Fruit fly (Drosophila melanogaster): ENCODE data around the gene CG12104.
A peak's percentile ranks its signal among the peaks of the same experiment; 100 is the strongest.

Gene CG12104

dm6 chr3L:1576489-1577106 lies 25.9 kb downstream of the CG12104 start, which contains the start of gene CG13917 (continued):
- no peak for TF ChIP-seq CG3281 (GFP tag; optimal IDR thresholded peaks at IDR 0.05)
- no peak for TF ChIP-seq CG31388 (GFP tag; optimal IDR thresholded peaks at IDR 0.05)
- no peak for TF ChIP-seq Taf1 (GFP tag; IDR thresholded peaks at IDR 0.05)
- TF ChIP-seq Hand (GFP tag; optimal IDR thresholded peaks at IDR 0.05): no peak
- TF ChIP-seq D19B (GFP tag; optimal IDR thresholded peaks at IDR 0.05): no peak
- peak; percentile 51 for TF ChIP-seq CG11504 (tag; optimal IDR thresholded peaks at IDR 0.05)
- no peak for TF ChIP-seq CG6813 (GFP tag; optimal IDR thresholded peaks at IDR 0.05)
- no peak for TF ChIP-seq CG7745 (tag; optimal IDR thresholded peaks at IDR 0.05)
- no peak for TF ChIP-seq slbo (GFP tag; IDR thresholded peaks at IDR 0.05)
- no peak for TF ChIP-seq CrebB (tag; optimal IDR thresholded peaks at IDR 0.05)
- 0 out of 2 replicates have a peak, but pooled peaks have one; percentile 15 for TF ChIP-seq Rfx (GFP tag; IDR thresholded peaks at IDR 0.05)
- no peak for TF ChIP-seq NC2α (GFP tag; optimal IDR thresholded peaks at IDR 0.05)
- 0 out of 3 replicates have a peak, but pooled peaks have one; percentile 17 for TF ChIP-seq so (GFP tag; IDR thresholded peaks at IDR 0.05)
- no peak for TF ChIP-seq gsb-n (tag; optimal IDR thresholded peaks at IDR 0.05)
- no peak for TF ChIP-seq Fer2 (tag; optimal IDR thresholded peaks at IDR 0.05)
- no peak for TF ChIP-seq Abd-B (GFP tag; optimal IDR thresholded peaks at IDR 0.05)
- no peak for TF ChIP-seq Awh (GFP tag; IDR thresholded peaks at IDR 0.05)
- TF ChIP-seq oc (tag; optimal IDR thresholded peaks at IDR 0.05): no peak
- TF ChIP-seq CG9727 (GFP tag; optimal IDR thresholded peaks at IDR 0.05): no peak
- TF ChIP-seq stc (GFP tag; IDR thresholded peaks at IDR 0.05): peak; percentile 18; the same call in 1 of the 2 replicates
- TF ChIP-seq PHDP (tag; optimal IDR thresholded peaks at IDR 0.05): no peak
- peak; percentile 82 for TF ChIP-seq E2f2 (GFP tag; IDR thresholded peaks at IDR 0.05)
- TF ChIP-seq Oli (tag; optimal IDR thresholded peaks at IDR 0.05): no peak
- no peak; the same call in 2 of the 3 replicates for TF ChIP-seq CG11560 (tag; IDR thresholded peaks at IDR 0.05)
- TF ChIP-seq Poxn (GFP tag; IDR thresholded peaks at IDR 0.05): no peak
- TF ChIP-seq odd (GFP tag; optimal IDR thresholded peaks at IDR 0.05): no peak
- TF ChIP-seq br (optimal IDR thresholded peaks at IDR 0.05): no peak
- TF ChIP-seq CG1024 (GFP tag; IDR thresholded peaks at IDR 0.05): no peak
- peak; percentile 27 for TF ChIP-seq abd-A (tag; optimal IDR thresholded peaks at IDR 0.05)
- TF ChIP-seq Kr (GFP tag; optimal IDR thresholded peaks at IDR 0.05): peak; percentile 84
- no peak for TF ChIP-seq CG10209 (GFP tag; optimal IDR thresholded peaks at IDR 0.05)
- no peak for TF ChIP-seq Antp (GFP tag; optimal IDR thresholded peaks at IDR 0.05)
- TF ChIP-seq sug (tag; optimal IDR thresholded peaks at IDR 0.05): no peak
- TF ChIP-seq CG17912 (GFP tag; optimal IDR thresholded peaks at IDR 0.05): no peak
- TF ChIP-seq peb (GFP tag; IDR thresholded peaks at IDR 0.05): no peak
- no peak for TF ChIP-seq onecut (GFP tag; IDR thresholded peaks at IDR 0.05)
- TF ChIP-seq CoRest (tag; optimal IDR thresholded peaks at IDR 0.05): peak; percentile 60
- TF ChIP-seq Mrtf (GFP tag; IDR thresholded peaks at IDR 0.05): no peak
- TF ChIP-seq org-1 (GFP tag; optimal IDR thresholded peaks at IDR 0.05): no peak
- TF ChIP-seq Hr78 (GFP tag; optimal IDR thresholded peaks at IDR 0.05): no peak
- no peak for TF ChIP-seq Dbx (GFP tag; IDR thresholded peaks at IDR 0.05)
- no peak for TF ChIP-seq Aef1 (GFP tag; IDR thresholded peaks at IDR 0.05)
- peak; percentile 44 for TF ChIP-seq sens (GFP tag)
- no peak for TF ChIP-seq Ets65A (GFP tag)
- TF ChIP-seq otp (GFP tag; IDR thresholded peaks at IDR 0.05): no peak
- no peak for TF ChIP-seq sna (GFP tag; IDR thresholded peaks at IDR 0.05; ENCODE audit: partially characterized antibody)
- TF ChIP-seq sob (GFP tag; IDR thresholded peaks at IDR 0.05): no peak
- TF ChIP-seq chinmo (GFP tag; IDR thresholded peaks at IDR 0.05; ENCODE audit: partially characterized antibody): no peak
- no peak for TF ChIP-seq gcm2 (GFP tag; optimal IDR thresholded peaks at IDR 0.05)
- peak; percentile 66 for TF ChIP-seq CG1603 (tag; optimal IDR thresholded peaks at IDR 0.05)
- peak; percentile 48 for TF ChIP-seq Sry-δ (GFP tag; optimal IDR thresholded peaks at IDR 0.05)
